Worm (Caenorhabditis elegans): ENCODE data around the gene F21A3.2.

DNA sequence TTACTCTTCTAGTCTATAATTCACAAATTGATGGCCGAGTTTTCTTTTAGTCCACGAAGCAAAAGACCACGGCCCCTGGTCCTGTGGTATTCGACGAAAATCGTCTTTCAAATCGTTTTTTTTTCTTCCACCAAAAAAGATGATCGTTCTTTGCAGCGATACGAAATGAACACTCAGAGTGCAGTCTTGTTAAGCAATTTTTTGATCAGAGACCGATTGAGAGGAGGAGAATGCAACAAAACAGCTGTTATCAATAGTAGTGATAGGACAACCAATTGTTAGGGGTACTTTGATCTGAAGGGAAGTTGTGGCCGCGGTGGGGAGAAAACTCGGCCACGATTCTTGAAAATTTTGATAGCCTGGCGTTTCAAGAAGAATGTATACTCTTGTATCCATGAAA, 30.2 kb upstream of the F21A3.2 start:
- TF ChIP-seq daf-19 (GFP tag; conservative IDR thresholded peaks at IDR 0.05) (no peak), aha-1 (tag) (peak; percentile 25), lin-39 (tag; optimal IDR thresholded peaks at IDR 0.05) (no peak), lsy-2 (tag; optimal IDR thresholded peaks at IDR 0.05) (peak in 1 of 2 experiments; percentile 26), mes-2 (tag; optimal IDR thresholded peaks at IDR 0.05; ENCODE audit: poor library complexity, severe bottlenecking) (peak; percentile 50), fkh-10 (GFP tag; optimal IDR thresholded peaks at IDR 0.05) (no peak), nhr-41 (GFP tag; IDR thresholded peaks at IDR 0.05) (no peak)
